Fruit fly (Drosophila melanogaster): ENCODE results near the gene CG34382.

The CG34382 gene

DNA sequence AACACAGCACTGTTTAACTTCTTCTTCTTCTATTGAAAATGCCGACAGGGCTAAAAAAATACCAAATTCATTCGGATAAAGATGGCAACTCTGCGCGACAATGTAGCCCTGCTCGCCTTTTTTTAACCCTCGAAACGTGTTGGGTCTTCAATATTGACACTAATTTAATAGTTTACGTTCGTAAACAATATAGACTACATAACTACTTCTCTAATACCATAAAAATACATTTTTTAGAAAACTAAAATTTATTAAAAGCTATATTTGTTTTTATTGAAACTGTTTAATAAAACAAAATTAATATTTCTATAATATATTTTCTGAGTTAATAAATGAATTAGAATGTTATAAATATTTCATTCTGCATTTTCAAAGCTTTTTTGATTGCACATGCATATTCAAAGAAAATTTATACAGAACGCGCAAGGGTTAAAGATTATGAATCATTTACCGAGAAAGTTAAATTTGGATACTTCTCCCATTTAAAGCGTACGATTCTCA, 9.9 kb downstream of the CG34382 start, which contains the start of the genes Taf2 and CalpB (continued):
- peak; percentile 34 for TF ChIP-seq CG3838 (GFP tag; optimal IDR thresholded peaks at IDR 0.05)
- peak; percentile 76 for TF ChIP-seq CG1602 (GFP tag; optimal IDR thresholded peaks at IDR 0.05)
- TF ChIP-seq Asciz (GFP tag; optimal IDR thresholded peaks at IDR 0.05): peak; percentile 74
- TF ChIP-seq zf30C (GFP tag; optimal IDR thresholded peaks at IDR 0.05): no peak
- TF ChIP-seq Ravus (GFP tag; IDR thresholded peaks at IDR 0.05): no peak
- peak; percentile 79 for TF ChIP-seq Six4 (GFP tag; optimal IDR thresholded peaks at IDR 0.05)
- TF ChIP-seq Sox100B (GFP tag; optimal IDR thresholded peaks at IDR 0.05): peak; percentile 96
- TF ChIP-seq rib (GFP tag; IDR thresholded peaks at IDR 0.05): no peak
- TF ChIP-seq insv (GFP tag; optimal IDR thresholded peaks at IDR 0.05): peak in 1 of 2 experiments; percentile 4
- TF ChIP-seq hkb (optimal IDR thresholded peaks at IDR 0.05): no peak
- TF ChIP-seq hkb (GFP tag; IDR thresholded peaks at IDR 0.05): peak; percentile 71
- peak; percentile 41 to 91 for TF ChIP-seq Hr51 (GFP tag; optimal IDR thresholded peaks at IDR 0.05)
- peak; percentile 5 for TF ChIP-seq CG11723 (GFP tag; optimal IDR thresholded peaks at IDR 0.05)
- no peak for TF ChIP-seq maf-S (GFP tag; optimal IDR thresholded peaks at IDR 0.05)
- peak; percentile 70 for TF ChIP-seq CG6813 (GFP tag; optimal IDR thresholded peaks at IDR 0.05)
- peak; percentile 89 for TF ChIP-seq tgo (GFP tag; IDR thresholded peaks at IDR 0.05)
- TF ChIP-seq Awh (GFP tag; IDR thresholded peaks at IDR 0.05): peak; percentile 81
- peak in 1 of 2 experiments; percentile 65 for TF ChIP-seq Hr78 (GFP tag; optimal IDR thresholded peaks at IDR 0.05)
- TF ChIP-seq CG6683 (GFP tag; optimal IDR thresholded peaks at IDR 0.05): no peak
- peak; percentile 86 for TF ChIP-seq unpg (GFP tag; optimal IDR thresholded peaks at IDR 0.05)
- no peak for TF ChIP-seq CG2889 (GFP tag; IDR thresholded peaks at IDR 0.05)
- peak; percentile 79 for TF ChIP-seq CG30020 (tag; optimal IDR thresholded peaks at IDR 0.05)
- TF ChIP-seq chm (GFP tag; IDR thresholded peaks at IDR 0.05): peak; percentile 59; the same call in 1 of the 2 replicates
- TF ChIP-seq br (optimal IDR thresholded peaks at IDR 0.05): no peak
- peak; percentile 54 for TF ChIP-seq Ets65A (GFP tag)
- TF ChIP-seq HLHmδ (GFP tag; optimal IDR thresholded peaks at IDR 0.05): no peak
- TF ChIP-seq ssp (GFP tag; IDR thresholded peaks at IDR 0.05): peak; percentile 73
- no peak for TF ChIP-seq MTF-1 (GFP tag; optimal IDR thresholded peaks at IDR 0.05; ENCODE audit: borderline replicate concordance)
- TF ChIP-seq Tbp (GFP tag; optimal IDR thresholded peaks at IDR 0.05): no peak
- peak; percentile 84 for TF ChIP-seq lab (GFP tag; optimal IDR thresholded peaks at IDR 0.05)
- TF ChIP-seq zen (tag; optimal IDR thresholded peaks at IDR 0.05): peak; percentile 81
- TF ChIP-seq Dll (GFP tag; IDR thresholded peaks at IDR 0.05; ENCODE audit: partially characterized antibody): no peak
- no peak for TF ChIP-seq CG42726 (GFP tag; IDR thresholded peaks at IDR 0.05; ENCODE audit: partially characterized antibody)
- no peak for TF ChIP-seq mld (GFP tag; IDR thresholded peaks at IDR 0.05; ENCODE audit: partially characterized antibody)
- no peak for TF ChIP-seq CG16863 (GFP tag; optimal IDR thresholded peaks at IDR 0.05)
- peak; percentile 91 for TF ChIP-seq CG6689 (GFP tag; IDR thresholded peaks at IDR 0.05)
- peak; percentile 77; the same call in 1 of the 2 replicates for TF ChIP-seq ttk (GFP tag; IDR thresholded peaks at IDR 0.05)
- TF ChIP-seq sob (GFP tag; IDR thresholded peaks at IDR 0.05): peak; percentile 60
- TF ChIP-seq Spps (tag; optimal IDR thresholded peaks at IDR 0.05): peak; percentile 83
- 0 out of 3 replicates have a peak, but pooled peaks have one; percentile 40 for TF ChIP-seq CG6175 (GFP tag; IDR thresholded peaks at IDR 0.05)
- TF ChIP-seq pnt (GFP tag; optimal IDR thresholded peaks at IDR 0.05): no peak
- TF ChIP-seq CG15696 (tag; optimal IDR thresholded peaks at IDR 0.05): peak; percentile 82
- TF ChIP-seq knrl (GFP tag; IDR thresholded peaks at IDR 0.05; ENCODE audit: partially characterized antibody): peak; percentile 25; the same call in 1 of the 3 replicates
- TF ChIP-seq CG17361 (GFP tag; IDR thresholded peaks at IDR 0.05): peak; percentile 97
- no peak for TF ChIP-seq ham (GFP tag; IDR thresholded peaks at IDR 0.05)
- peak; percentile 91 for TF ChIP-seq gsb-n (tag; optimal IDR thresholded peaks at IDR 0.05)
- peak; percentile 72 for TF ChIP-seq croc (GFP tag; conservative IDR thresholded peaks at IDR 0.05)
- TF ChIP-seq Fer2 (tag; optimal IDR thresholded peaks at IDR 0.05): peak; percentile 84
- TF ChIP-seq Dad (GFP tag; optimal IDR thresholded peaks at IDR 0.05): peak; percentile 27
- peak; percentile 39 for TF ChIP-seq ems (GFP tag; optimal IDR thresholded peaks at IDR 0.05)
